Fruit fly (Drosophila melanogaster) whole organism, embryonic: Measurements from ENCODE around the gene CG2681.
A peak's percentile ranks its signal among the peaks of the same experiment; 100 is the strongest.

Source experiments
- ATbp ChIP-seq: fragments of 200-800 bp; sonication (Bioruptor generic); optimal IDR thresholded peaks from 2 replicates; lab custom pipeline; 2017; ENCODE audit warnings: missing biosample characterization, mild to moderate bottlenecking, missing genetic modification characterization, missing genetic modification reagents
- Antp ChIP-seq: fragments of 200-800 bp; sonication (Bioruptor generic); optimal IDR thresholded peaks from 3 replicates; lab custom pipeline; 2016; ENCODE audit warnings: missing biosample characterization, missing genetic modification characterization
- Asciz ChIP-seq: fragments of 200-800 bp; sonication (Bioruptor generic); optimal IDR thresholded peaks from 2 replicates; lab custom pipeline; 2017; ENCODE audit warnings: missing biosample characterization, mild to moderate bottlenecking, missing genetic modification characterization, missing genetic modification reagents
- CG12659 ChIP-seq: fragments of 200-800 bp; sonication (Bioruptor generic); optimal IDR thresholded peaks from 3 replicates; lab custom pipeline; 2017; ENCODE audit warnings: mild to moderate bottlenecking, missing biosample characterization, missing genetic modification reagents, missing genetic modification characterization
- CG14667 ChIP-seq: fragments of 200-800 bp; sonication (Bioruptor generic); IDR thresholded peaks from 2 replicates; pipeline ENCODE4 v1.3.6; 2022; ENCODE audit warnings: missing biosample characterization, missing genetic modification characterization
- CG14965 ChIP-seq: fragments of 200-800 bp; sonication (Bioruptor generic); optimal IDR thresholded peaks from 2 replicates; lab custom pipeline; 2016; ENCODE audit warnings: missing biosample characterization, missing genetic modification characterization, borderline replicate concordance
- CG1602 ChIP-seq: fragments of 200-800 bp; sonication (Bioruptor generic); optimal IDR thresholded peaks from 3 replicates; lab custom pipeline; 2016; ENCODE audit warnings: missing biosample characterization, missing genetic modification characterization
- CG16813 ChIP-seq: fragments of 200-800 bp; sonication (Bioruptor generic); IDR thresholded peaks from 3 replicates; pipeline ENCODE4 v1.3.6; 2022; ENCODE audit warnings: missing biosample characterization, missing genetic modification characterization; ENCODE audit not compliant: partially characterized antibody
- CG17612 ChIP-seq: fragments of 200-800 bp; sonication (Bioruptor generic); IDR thresholded peaks from 2 replicates; pipeline ENCODE4 v1.3.6; 2022; ENCODE audit warnings: missing biosample characterization, missing genetic modification characterization
- CG2712 ChIP-seq: fragments of 200-800 bp; optimal IDR thresholded peaks from 3 replicates; lab custom pipeline; 2019; ENCODE audit warnings: missing biosample characterization, mild to moderate bottlenecking, missing genetic modification characterization, moderate library complexity
- CG3163 ChIP-seq: fragments of 200-800 bp; sonication (Bioruptor generic); optimal IDR thresholded peaks from 3 replicates; lab custom pipeline; 2016; ENCODE audit warnings: missing biosample characterization, missing genetic modification characterization
- CG34422 ChIP-seq: fragments of 200-800 bp; sonication (Bioruptor generic); IDR thresholded peaks from 3 replicates; pipeline ENCODE4 v1.3.6; 2022; ENCODE audit warnings: missing biosample characterization, missing genetic modification characterization
- CG3847 ChIP-seq: fragments of 200-800 bp; sonication (Bioruptor generic); IDR thresholded peaks from 2 replicates; pipeline ENCODE4 v1.3.6; 2022; ENCODE audit warnings: missing biosample characterization, missing genetic modification characterization
- CG6175 ChIP-seq: fragments of 200-800 bp; sonication (Bioruptor generic); IDR thresholded peaks from 3 replicates; pipeline ENCODE4 v1.3.6; 2022; ENCODE audit warnings: missing biosample characterization, missing genetic modification characterization
- CG6254 ChIP-seq: fragments of 200-800 bp; sonication (Bioruptor generic); optimal IDR thresholded peaks from 3 replicates; lab custom pipeline; 2017; ENCODE audit warnings: mild to moderate bottlenecking, missing biosample characterization, missing genetic modification reagents, missing genetic modification characterization
- CG6765 ChIP-seq: fragments of 200-800 bp; sonication (Bioruptor generic); optimal IDR thresholded peaks from 3 replicates; lab custom pipeline; 2017; ENCODE audit warnings: missing biosample characterization, mild to moderate bottlenecking, missing genetic modification characterization
- CG6854 ChIP-seq: fragments of 200-800 bp; sonication (Bioruptor generic); optimal IDR thresholded peaks from 3 replicates; lab custom pipeline; 2017; ENCODE audit warnings: missing biosample characterization, mild to moderate bottlenecking, missing genetic modification characterization
- CG9932 ChIP-seq: fragments of 200-800 bp; sonication (Bioruptor generic); IDR thresholded peaks from 2 replicates; pipeline ENCODE4 v1.3.6; 2022; ENCODE audit warnings: missing biosample characterization, missing genetic modification characterization
- D19A ChIP-seq: fragments of 200-800 bp; optimal IDR thresholded peaks from 3 replicates; lab custom pipeline; 2019; ENCODE audit warnings: missing biosample characterization, mild to moderate bottlenecking, missing genetic modification characterization, moderate library complexity
- Elba2 ChIP-seq: fragments of 200-800 bp; sonication (Bioruptor generic); optimal IDR thresholded peaks from 3 replicates; lab custom pipeline; 2016; ENCODE audit warnings: missing biosample characterization, missing genetic modification characterization
- Fer1 ChIP-seq: fragments of 200-800 bp; sonication (Bioruptor generic); optimal IDR thresholded peaks from 2 replicates; lab custom pipeline; 2017; ENCODE audit warnings: missing biosample characterization, mild to moderate bottlenecking, missing genetic modification characterization
- Gsc ChIP-seq: fragments of 200-800 bp; sonication (Bioruptor generic); IDR thresholded peaks from 2 replicates; pipeline ENCODE4 v1.3.6; 2022; ENCODE audit warnings: missing biosample characterization, missing genetic modification characterization
- HLH54F ChIP-seq: fragments of 200-800 bp; sonication (Bioruptor generic); optimal IDR thresholded peaks from 3 replicates; lab custom pipeline; 2016; ENCODE audit warnings: missing biosample characterization, missing genetic modification characterization
- Kr ChIP-seq: fragments of 200-800 bp; sonication (Bioruptor generic); optimal IDR thresholded peaks from 2 replicates; lab custom pipeline; 2017; ENCODE audit warnings: missing biosample characterization, mild to moderate bottlenecking, missing genetic modification characterization
- Oaz ChIP-seq: fragments of 200-800 bp; sonication (Bioruptor generic); IDR thresholded peaks from 2 replicates; pipeline ENCODE4 v1.3.6; 2022; ENCODE audit warnings: missing biosample characterization, missing genetic modification characterization
- Oli ChIP-seq: fragments of 200-800 bp; sonication (Bioruptor generic); optimal IDR thresholded peaks from 2 replicates; lab custom pipeline; 2018; ENCODE audit warnings: missing biosample characterization, mild to moderate bottlenecking, missing genetic modification characterization, moderate library complexity
- Opbp ChIP-seq: fragments of 200-800 bp; sonication (Bioruptor generic); IDR thresholded peaks from 3 replicates; pipeline ENCODE4 v1.3.6; 2022; ENCODE audit warnings: missing biosample characterization, missing genetic modification characterization; ENCODE audit not compliant: partially characterized antibody
- Poxn ChIP-seq: fragments of 200-800 bp; sonication (Bioruptor generic); IDR thresholded peaks from 2 replicates; pipeline ENCODE4 v1.3.6; 2022; ENCODE audit warnings: missing biosample characterization, missing genetic modification characterization
- Ptx1 ChIP-seq: fragments of 200-800 bp; sonication (Bioruptor generic); IDR thresholded peaks from 2 replicates; pipeline ENCODE4 v1.3.6; 2022; ENCODE audit warnings: missing biosample characterization, missing genetic modification characterization
- Ravus ChIP-seq: fragments of 200-800 bp; sonication (Bioruptor generic); IDR thresholded peaks from 2 replicates; pipeline ENCODE4 v1.3.6; 2022; ENCODE audit warnings: missing biosample characterization, missing genetic modification characterization
- Spps ChIP-seq: fragments of 200-800 bp; sonication (Bioruptor generic); optimal IDR thresholded peaks from 2 replicates; lab custom pipeline; 2018; ENCODE audit warnings: missing biosample characterization, mild to moderate bottlenecking, missing genetic modification characterization
- Tbp ChIP-seq: fragments of >200 bp; optimal IDR thresholded peaks from 2 replicates; lab custom pipeline; 2018; ENCODE audit warnings: missing biosample characterization, missing genetic modification characterization
- dan ChIP-seq: fragments of 200-800 bp; sonication (Bioruptor generic); IDR thresholded peaks from 2 replicates; pipeline ENCODE4 v1.3.6; 2022; ENCODE audit warnings: missing biosample characterization, missing genetic modification characterization
- dysf ChIP-seq: fragments of 200-800 bp; sonication (Bioruptor generic); IDR thresholded peaks from 3 replicates; pipeline ENCODE4 v1.3.6; 2022; ENCODE audit warnings: missing biosample characterization, missing genetic modification characterization
- ems ChIP-seq: fragments of 200-800 bp; sonication (Bioruptor generic); optimal IDR thresholded peaks from 3 replicates; lab custom pipeline; 2016; ENCODE audit warnings: missing biosample characterization, missing genetic modification characterization
- en ChIP-seq: fragments of 200-800 bp; sonication (Bioruptor generic); optimal IDR thresholded peaks from 2 replicates; lab custom pipeline; 2016; ENCODE audit warnings: missing biosample characterization, missing genetic modification characterization
- fd3F ChIP-seq: fragments of 200-800 bp; sonication (Bioruptor generic); optimal IDR thresholded peaks from 2 replicates; lab custom pipeline; 2018; ENCODE audit warnings: missing biosample characterization, mild to moderate bottlenecking, missing genetic modification characterization, moderate library complexity
- fu2 ChIP-seq: fragments of 200-800 bp; sonication (Bioruptor generic); optimal IDR thresholded peaks from 2 replicates; lab custom pipeline; 2016; ENCODE audit warnings: missing biosample characterization, missing genetic modification characterization
- gcm ChIP-seq: fragments of 200-800 bp; sonication (Bioruptor generic); optimal IDR thresholded peaks from 2 replicates; lab custom pipeline; 2019; ENCODE audit warnings: missing biosample characterization, mild to moderate bottlenecking, missing genetic modification characterization, moderate library complexity
- grn ChIP-seq: fragments of 200-800 bp; sonication (Bioruptor generic); optimal IDR thresholded peaks from 3 replicates; lab custom pipeline; 2017; ENCODE audit warnings: missing biosample characterization, missing genetic modification characterization
- h ChIP-seq: fragments of >200 bp; optimal IDR thresholded peaks from 2 replicates; lab custom pipeline; 2017
- kni ChIP-seq: fragments of 200-800 bp; sonication (Bioruptor generic); optimal IDR thresholded peaks from 3 replicates; lab custom pipeline; 2017; ENCODE audit warnings: mild to moderate bottlenecking, missing biosample characterization, missing genetic modification reagents, missing genetic modification characterization
- mirr ChIP-seq: fragments of 200-800 bp; sonication (Bioruptor generic); optimal IDR thresholded peaks from 3 replicates; lab custom pipeline; 2018; ENCODE audit warnings: missing biosample characterization, mild to moderate bottlenecking, missing genetic modification characterization
- repo ChIP-seq: fragments of 200-800 bp; sonication (Bioruptor generic); optimal IDR thresholded peaks from 2 replicates; lab custom pipeline; 2016; ENCODE audit warnings: missing biosample characterization, missing genetic modification characterization
- row ChIP-seq: fragments of 200-800 bp; sonication (Bioruptor generic); IDR thresholded peaks from 3 replicates; pipeline ENCODE4 v1.3.6; 2022; ENCODE audit warnings: missing biosample characterization, missing genetic modification characterization
- sens ChIP-seq: fragments of 200-800 bp; sonication (Bioruptor generic); peaks from one replicate; lab custom pipeline; 2016; ENCODE audit warnings: missing biosample characterization, missing genetic modification characterization
- slbo ChIP-seq: fragments of 200-800 bp; sonication (Bioruptor generic); IDR thresholded peaks from 2 replicates; pipeline ENCODE4 v1.3.6; 2022; ENCODE audit warnings: missing biosample characterization, missing genetic modification characterization
- slp2 ChIP-seq: fragments of 200-800 bp; sonication (Bioruptor generic); optimal IDR thresholded peaks from 2 replicates; lab custom pipeline; 2016; ENCODE audit warnings: missing biosample characterization, missing genetic modification characterization
- so ChIP-seq: fragments of 200-800 bp; sonication (Bioruptor generic); IDR thresholded peaks from 3 replicates; pipeline ENCODE4 v1.3.6; 2022; ENCODE audit warnings: missing biosample characterization, missing genetic modification characterization
- tap ChIP-seq: fragments of 200-800 bp; optimal IDR thresholded peaks from 3 replicates; lab custom pipeline; 2019; ENCODE audit warnings: missing biosample characterization, mild to moderate bottlenecking, missing genetic modification characterization, moderate library complexity
- tll ChIP-seq, 2 experiments: fragments of 200-800 bp in 1 of 2; fragments of >200 bp in 1 of 2; sonication (Bioruptor generic) in 1 of 2; optimal IDR thresholded peaks; 2 replicates each; lab custom pipeline; 2017 to 2019; ENCODE audit warnings: missing biosample characterization in 2 of 2, missing genetic modification characterization in 2 of 2, mild to moderate bottlenecking in 1 of 2, moderate library complexity in 1 of 2
- unpg ChIP-seq: fragments of 200-800 bp; sonication (Bioruptor generic); optimal IDR thresholded peaks from 3 replicates; lab custom pipeline; 2018; ENCODE audit warnings: missing biosample characterization, mild to moderate bottlenecking, missing genetic modification characterization, moderate library complexity

Gene CG2681

dm6 chrX:2743020-2743419, 34.5 kb downstream of the CG2681 start (continued):
- TF ChIP-seq CG14667 (GFP tag; lab: Robert Waterston, UW), result peak; percentile 76
- TF ChIP-seq ATbp, result peak; percentile 56
- TF ChIP-seq mirr, result no peak
- peak; percentile 78 for TF ChIP-seq grn (GFP tag; lab: Kevin White, UChicago)
- TF ChIP-seq Antp (GFP tag; lab: Kevin White, UChicago), result peak; percentile 88
- peak; percentile 90 for TF ChIP-seq CG3847 (GFP tag; lab: Robert Waterston, UW)
- TF ChIP-seq D19A, result no peak
- peak; percentile 81 for TF ChIP-seq Ravus (GFP tag; lab: Robert Waterston, UW)
- no peak for TF ChIP-seq tll (GFP tag; optimal IDR thresholded peaks at IDR 0.05; lab: Kevin White, UChicago)
- TF ChIP-seq unpg (GFP tag; lab: Kevin White, UChicago), result peak; percentile 80
- peak; percentile 62 for TF ChIP-seq repo
- peak; percentile 89 for TF ChIP-seq CG9932
- TF ChIP-seq CG3163 (GFP tag; lab: Kevin White, UChicago), result peak; percentile 60
- peak; percentile 96 for TF ChIP-seq slbo (GFP tag; lab: Robert Waterston, UW)
- peak; percentile 85 for TF ChIP-seq Oaz (GFP tag; lab: Robert Waterston, UW)
- no peak for TF ChIP-seq h (lab: Kevin White, UChicago)
- TF ChIP-seq Oli (tag; lab: Kevin White, UChicago), result peak; percentile 79
- peak; percentile 53 for TF ChIP-seq CG6854
- peak; percentile 75 for TF ChIP-seq slp2 (GFP tag; lab: Kevin White, UChicago)
- TF ChIP-seq fd3F (GFP tag; lab: Kevin White, UChicago), result peak; percentile 85
- no peak for TF ChIP-seq Opbp (GFP tag; lab: Robert Waterston, UW)
- no peak for TF ChIP-seq Spps
- TF ChIP-seq sens, result peak; percentile 91
- peak; percentile 32 for TF ChIP-seq CG2712
- peak; percentile 86 for TF ChIP-seq CG12659 (GFP tag; lab: Kevin White, UChicago)
- TF ChIP-seq ems (GFP tag; lab: Kevin White, UChicago), result peak; percentile 73
- peak; percentile 47 for TF ChIP-seq Asciz (GFP tag; lab: Kevin White, UChicago)
- peak; percentile 49; the same call in 1 of the 2 replicates for TF ChIP-seq Gsc (GFP tag; lab: Robert Waterston, UW)
- no peak for TF ChIP-seq CG16813 (GFP tag; lab: Robert Waterston, UW)
- no peak for TF ChIP-seq kni (GFP tag; lab: Kevin White, UChicago)
- TF ChIP-seq tap (tag; lab: Kevin White, UChicago), result no peak
- TF ChIP-seq row (GFP tag; lab: Robert Waterston, UW), result peak; percentile 93
- TF ChIP-seq CG34422 (GFP tag; lab: Robert Waterston, UW), result peak; percentile 85
- TF ChIP-seq Poxn (GFP tag; lab: Robert Waterston, UW), result peak; percentile 72; the same call in 1 of the 2 replicates
- TF ChIP-seq CG6254, result peak; percentile 42
- TF ChIP-seq Elba2 (GFP tag; lab: Kevin White, UChicago), result no peak
- TF ChIP-seq fu2, result peak; percentile 79
- peak; percentile 85 for TF ChIP-seq so (GFP tag; lab: Robert Waterston, UW)
- no peak for TF ChIP-seq Tbp (GFP tag; lab: Kevin White, UChicago)
- TF ChIP-seq en, result peak; percentile 31
- TF ChIP-seq CG6175 (GFP tag; lab: Robert Waterston, UW), result peak; percentile 88
- TF ChIP-seq CG6765 (GFP tag; lab: Kevin White, UChicago), result no peak
- TF ChIP-seq Fer1 (GFP tag; lab: Kevin White, UChicago), result peak; percentile 86
- peak; percentile 40; the same call in 1 of the 2 replicates for TF ChIP-seq CG17612 (GFP tag; lab: Robert Waterston, UW)
- no peak for TF ChIP-seq dan (GFP tag; lab: Robert Waterston, UW)
- TF ChIP-seq CG14965 (GFP tag; lab: Kevin White, UChicago), result no peak
- TF ChIP-seq HLH54F (GFP tag; lab: Kevin White, UChicago), result peak; percentile 83
- TF ChIP-seq gcm (GFP tag; lab: Kevin White, UChicago), result peak; percentile 6
- TF ChIP-seq Kr (GFP tag; lab: Kevin White, UChicago), result no peak
- no peak for TF ChIP-seq CG1602 (GFP tag; lab: Kevin White, UChicago)
- TF ChIP-seq Ptx1 (GFP tag; lab: Robert Waterston, UW), result peak; percentile 90
- TF ChIP-seq dysf (GFP tag; lab: Robert Waterston, UW), result peak; percentile 92
